Worm (Caenorhabditis elegans) whole organism, late embryonic: ENCODE results near the gene Y39E4B.13.

Source experiments
- ahr-1 ChIP-seq: sonication (generic microtip); optimal IDR thresholded peaks from 2 replicates; lab custom pipeline; 2016; ENCODE audit warnings: missing genetic modification characterization, missing compliant biosample characterization
- ceh-2 ChIP-seq: sonication (generic microtip); optimal IDR thresholded peaks from 2 replicates; lab custom pipeline; 2016; ENCODE audit warnings: missing genotype, missing genetic modification characterization, missing compliant biosample characterization
- che-1 ChIP-seq: sonication (generic microtip); optimal IDR thresholded peaks from 2 replicates; lab custom pipeline; 2016; ENCODE audit warnings: mild to moderate bottlenecking, missing genetic modification characterization, missing compliant biosample characterization
- dmd-4 ChIP-seq: sonication (generic microtip); optimal IDR thresholded peaks from 2 replicates; lab custom pipeline; 2016; ENCODE audit warnings: borderline replicate concordance, missing genetic modification characterization, missing compliant biosample characterization
- ets-4 ChIP-seq: sonication (generic microtip); optimal IDR thresholded peaks from 2 replicates; lab custom pipeline; 2016; ENCODE audit warnings: missing genetic modification characterization, missing compliant biosample characterization
- fkh-10 ChIP-seq: fragments of 150-350 bp; optimal IDR thresholded peaks from 2 replicates; lab custom pipeline; 2014; ENCODE audit warnings: missing biosample characterization, missing genetic modification reagents, missing genetic modification characterization
- nhr-11 ChIP-seq: fragments of 150-350 bp; optimal IDR thresholded peaks from 2 replicates; lab custom pipeline; 2014; ENCODE audit warnings: missing biosample characterization, missing genetic modification characterization
- pqm-1 ChIP-seq: sonication (generic microtip); optimal IDR thresholded peaks from 2 replicates; lab custom pipeline; 2016; ENCODE audit warnings: missing genetic modification characterization, missing compliant biosample characterization
- pros-1 ChIP-seq: fragments of 150-350 bp; optimal IDR thresholded peaks from 2 replicates; lab custom pipeline; 2014; ENCODE audit warnings: missing biosample characterization, missing genetic modification reagents, missing genetic modification characterization
- sdc-2 ChIP-seq: sonication (generic microtip); optimal IDR thresholded peaks from 2 replicates; lab custom pipeline; 2016; ENCODE audit warnings: missing genotype, missing genetic modification characterization, missing compliant biosample characterization
- tbx-2 ChIP-seq: sonication (generic microtip); optimal IDR thresholded peaks from 2 replicates; lab custom pipeline; 2016; ENCODE audit warnings: missing genetic modification characterization, missing compliant biosample characterization
- unc-42 ChIP-seq: sonication (generic microtip); optimal IDR thresholded peaks from 2 replicates; lab custom pipeline; 2016; ENCODE audit warnings: missing genotype, missing genetic modification characterization, missing compliant biosample characterization

DNA sequence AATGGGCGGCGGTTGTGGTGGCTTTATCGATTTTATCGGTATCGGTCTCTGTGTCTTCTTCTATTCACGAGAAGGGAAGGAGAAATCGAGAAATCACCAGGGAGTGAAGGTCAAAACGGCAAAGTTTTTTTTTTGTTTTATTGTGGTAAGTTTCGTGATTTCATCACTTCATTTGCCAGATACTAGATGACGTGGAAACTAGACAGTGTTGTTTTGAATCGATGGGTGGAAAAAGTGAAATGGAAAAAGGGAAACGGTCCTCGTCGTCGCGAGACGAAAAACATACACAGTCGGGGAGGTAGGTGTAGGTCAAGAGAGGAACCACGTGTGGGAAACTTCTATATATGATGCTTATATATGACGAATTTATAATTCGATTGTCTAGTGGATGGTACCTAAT is 10.1 kb downstream of the Y39E4B.13 start:
- no peak for TF ChIP-seq dmd-4
- no peak for TF ChIP-seq tbx-2 (tag; lab: Kevin White, UChicago)
- no peak for TF ChIP-seq ceh-2 (tag; lab: Kevin White, UChicago)
- TF ChIP-seq fkh-10, result no peak
- TF ChIP-seq pros-1 (tag; lab: Kevin White, UChicago), result no peak
- TF ChIP-seq nhr-11 (tag; lab: Kevin White, UChicago), result no peak
- TF ChIP-seq unc-42 (tag; lab: Kevin White, UChicago), result no peak
- no peak for TF ChIP-seq pqm-1
- TF ChIP-seq ahr-1 (tag; lab: Kevin White, UChicago), result no peak
- no peak for TF ChIP-seq sdc-2 (tag; lab: Kevin White, UChicago)
- TF ChIP-seq che-1 (tag; lab: Kevin White, UChicago), result no peak
- no peak for TF ChIP-seq ets-4 (tag; lab: Kevin White, UChicago)
